2 fruit fly cellular contexts compared by ENCODE assay signal in the genomic region with DNA sequence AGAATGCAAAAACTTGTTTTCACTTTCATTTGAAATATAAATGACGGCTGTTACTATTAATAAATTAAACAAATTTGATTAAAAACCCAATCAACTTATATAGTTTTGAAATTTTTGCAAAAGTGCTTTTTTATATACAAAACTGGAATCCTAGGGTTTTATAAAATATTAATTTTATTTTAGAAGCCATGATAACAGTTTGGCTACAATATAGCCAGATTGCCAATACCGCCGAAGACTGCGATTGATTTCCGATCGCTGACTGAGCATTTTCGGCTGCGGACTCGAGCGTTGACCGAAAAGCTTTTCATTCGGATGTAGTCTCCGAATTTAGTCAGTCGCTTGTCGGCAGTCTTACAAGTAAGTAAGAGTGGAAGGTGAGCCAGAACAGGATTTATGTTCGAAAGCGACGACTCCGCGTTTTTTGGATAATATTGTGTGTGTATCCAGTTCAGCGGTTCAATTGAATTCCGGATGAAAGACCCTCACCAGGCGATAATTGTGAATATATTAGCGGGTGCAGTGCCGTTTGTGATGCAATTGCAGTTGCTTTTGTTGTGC.
TF ChIP-seq lines count a peak whose summit lies in the region.

A gene (plus strand): TSS at position 306 of the 561 bp plus-strand sequence.

TF ChIP-seq in whole organism, embryonic, 481 proteins besides CTCF, POLR2A, EP300 and RAD21 (continued from another document and continues in another):
- TF ChIP-seq repo (GFP tag; optimal IDR thresholded peaks at IDR 0.05; lab: Kevin White, UChicago) (no peak), kni (GFP tag; optimal IDR thresholded peaks at IDR 0.05; lab: Kevin White, UChicago) (peak; percentile 36), CG14710 (tag; optimal IDR thresholded peaks at IDR 0.05; lab: Kevin White, UChicago) (peak; percentile 10), Rfx (GFP tag; IDR thresholded peaks at IDR 0.05; lab: Robert Waterston, UW) (peak; percentile 33; the same call in 1 of the 2 replicates), CG31365 (tag; optimal IDR thresholded peaks at IDR 0.05; lab: Kevin White, UChicago) (peak; percentile 10), dimm (GFP tag; IDR thresholded peaks at IDR 0.05; lab: Robert Waterston, UW) (no peak), CG12769 (tag; optimal IDR thresholded peaks at IDR 0.05; lab: Kevin White, UChicago) (peak; percentile 50), Hmr (GFP tag; optimal IDR thresholded peaks at IDR 0.05; lab: Kevin White, UChicago) (no peak), Taf1 (GFP tag; IDR thresholded peaks at IDR 0.05; lab: Robert Waterston, UW) (no peak), Adf1 (GFP tag; IDR thresholded peaks at IDR 0.05; lab: Robert Waterston, UW) (peak; percentile 29; the same call in 1 of the 2 replicates), pb (GFP tag; optimal IDR thresholded peaks at IDR 0.05; lab: Kevin White, UChicago) (no peak), sr (GFP tag; IDR thresholded peaks at IDR 0.05; lab: Robert Waterston, UW) (no peak), CkIIα-i1 (GFP tag; IDR thresholded peaks at IDR 0.05; lab: Robert Waterston, UW) (no peak), so (GFP tag; IDR thresholded peaks at IDR 0.05; lab: Robert Waterston, UW) (0 out of 3 replicates have a peak, but pooled peaks have one; percentile 51), CG10565 (GFP tag; optimal IDR thresholded peaks at IDR 0.05; lab: Kevin White, UChicago) (no peak), ewg (GFP tag; optimal IDR thresholded peaks at IDR 0.05; lab: Kevin White, UChicago) (peak; percentile 13), Jarid2 (GFP tag; optimal IDR thresholded peaks at IDR 0.05; lab: Kevin White, UChicago) (peak; percentile 83), nom (GFP tag; optimal IDR thresholded peaks at IDR 0.05; lab: Kevin White, UChicago) (peak; percentile 15), ftz-f1 (GFP tag; optimal IDR thresholded peaks at IDR 0.05; lab: Kevin White, UChicago) (peak; percentile 53), CG3281 (GFP tag; optimal IDR thresholded peaks at IDR 0.05; lab: Kevin White, UChicago) (peak; percentile 0), ap (GFP tag; IDR thresholded peaks at IDR 0.05; lab: Robert Waterston, UW) (no peak), luna (GFP tag; optimal IDR thresholded peaks at IDR 0.05; lab: Kevin White, UChicago) (no peak), CG4820 (GFP tag; optimal IDR thresholded peaks at IDR 0.05; lab: Kevin White, UChicago) (no peak), cwo (GFP tag; optimal IDR thresholded peaks at IDR 0.05; lab: Kevin White, UChicago) (peak; percentile 57), HLH54F (GFP tag; optimal IDR thresholded peaks at IDR 0.05; lab: Kevin White, UChicago) (no peak), CG17802 (tag; optimal IDR thresholded peaks at IDR 0.05; lab: Kevin White, UChicago) (no peak), CG12391 (tag; optimal IDR thresholded peaks at IDR 0.05; lab: Kevin White, UChicago) (no peak), CG32767 (GFP tag; IDR thresholded peaks at IDR 0.05; lab: Robert Waterston, UW) (peak; percentile 69), Ptx1 (GFP tag; IDR thresholded peaks at IDR 0.05; lab: Robert Waterston, UW) (no peak), BtbVII (GFP tag; optimal IDR thresholded peaks at IDR 0.05; lab: Kevin White, UChicago) (no peak), CG14667 (GFP tag; IDR thresholded peaks at IDR 0.05; lab: Robert Waterston, UW) (no peak), schlank (tag; optimal IDR thresholded peaks at IDR 0.05; lab: Kevin White, UChicago) (no peak), CG6689 (GFP tag; IDR thresholded peaks at IDR 0.05; lab: Robert Waterston, UW) (no peak), CG33557 (GFP tag; optimal IDR thresholded peaks at IDR 0.05; lab: Kevin White, UChicago) (no peak), ci (GFP tag; IDR thresholded peaks at IDR 0.05; lab: Robert Waterston, UW) (peak; percentile 74; the same call in 2 of the 3 replicates), Dek (tag; optimal IDR thresholded peaks at IDR 0.05; lab: Kevin White, UChicago) (peak; percentile 11), HLH3B (GFP tag; IDR thresholded peaks at IDR 0.05; lab: Robert Waterston, UW) (peak; percentile 30; the same call in 1 of the 2 replicates), CG6175 (GFP tag; IDR thresholded peaks at IDR 0.05; lab: Robert Waterston, UW) (0 out of 3 replicates have a peak, but pooled peaks have one; percentile 11), wek (GFP tag; optimal IDR thresholded peaks at IDR 0.05; lab: Kevin White, UChicago) (peak; percentile 8), gem (tag; optimal IDR thresholded peaks at IDR 0.05; lab: Kevin White, UChicago) (no peak), oc (tag; optimal IDR thresholded peaks at IDR 0.05; lab: Kevin White, UChicago) (peak; percentile 27), corto (GFP tag; optimal IDR thresholded peaks at IDR 0.05; lab: Kevin White, UChicago) (peak; percentile 4), crol (GFP tag; IDR thresholded peaks at IDR 0.05; lab: Robert Waterston, UW) (no peak), amos (GFP tag; IDR thresholded peaks at IDR 0.05; lab: Robert Waterston, UW; ENCODE audit: partially characterized antibody) (peak; percentile 41; the same call in 1 of the 2 replicates), mirr (GFP tag; optimal IDR thresholded peaks at IDR 0.05; lab: Kevin White, UChicago) (peak; percentile 9), inv (GFP tag; IDR thresholded peaks at IDR 0.05; lab: Robert Waterston, UW; ENCODE audit: partially characterized antibody) (no peak), CG14014 (GFP tag; IDR thresholded peaks at IDR 0.05; lab: Robert Waterston, UW) (0 out of 2 replicates have a peak, but pooled peaks have one; percentile 23), stwl (tag; optimal IDR thresholded peaks at IDR 0.05; lab: Kevin White, UChicago) (no peak), fru (optimal IDR thresholded peaks at IDR 0.05; lab: Kevin White, UChicago) (no peak), Sry-β (GFP tag; optimal IDR thresholded peaks at IDR 0.05; lab: Kevin White, UChicago) (peak; percentile 93), CG17361 (GFP tag; IDR thresholded peaks at IDR 0.05; lab: Robert Waterston, UW) (peak; percentile 26; the same call in 1 of the 3 replicates), row (GFP tag; IDR thresholded peaks at IDR 0.05; lab: Robert Waterston, UW) (peak; percentile 72), BEAF-32 (GFP tag; optimal IDR thresholded peaks at IDR 0.05; lab: Kevin White, UChicago) (no peak), mld (GFP tag; IDR thresholded peaks at IDR 0.05; lab: Robert Waterston, UW; ENCODE audit: partially characterized antibody) (0 out of 3 replicates have a peak, but pooled peaks have one; percentile 48), CG4730 (GFP tag; IDR thresholded peaks at IDR 0.05; lab: Robert Waterston, UW) (no peak), bigmax (GFP tag; optimal IDR thresholded peaks at IDR 0.05; lab: Kevin White, UChicago) (no peak), CG10654 (GFP tag; optimal IDR thresholded peaks at IDR 0.05; lab: Kevin White, UChicago) (no peak), abd-A (tag; optimal IDR thresholded peaks at IDR 0.05; lab: Kevin White, UChicago) (peak; percentile 18), Mes4 (GFP tag; optimal IDR thresholded peaks at IDR 0.05; lab: Kevin White, UChicago) (no peak), dpn (GFP tag; optimal IDR thresholded peaks at IDR 0.05; lab: Kevin White, UChicago) (peak in 1 of 2 experiments; percentile 0), CG17359 (tag; optimal IDR thresholded peaks at IDR 0.05; lab: Kevin White, UChicago) (no peak), Fer3 (tag; optimal IDR thresholded peaks at IDR 0.05; lab: Kevin White, UChicago) (no peak)

TF ChIP-seq in whole organism, prepupa, 60 proteins besides CTCF, POLR2A, EP300 and RAD21 (continued from another document):
- TF ChIP-seq CG6163 (GFP tag; IDR thresholded peaks at IDR 0.05; lab: Robert Waterston, UW) (peak; percentile 50; the same call in 2 of the 3 replicates), OdsH (GFP tag; optimal IDR thresholded peaks at IDR 0.05; lab: Kevin White, UChicago) (no peak), Lpt (GFP tag; optimal IDR thresholded peaks at IDR 0.05; lab: Kevin White, UChicago) (no peak), CG6854 (GFP tag; optimal IDR thresholded peaks at IDR 0.05; lab: Kevin White, UChicago) (peak; percentile 76), achi (GFP tag; optimal IDR thresholded peaks at IDR 0.05; lab: Kevin White, UChicago) (no peak), Hr4 (GFP tag; optimal IDR thresholded peaks at IDR 0.05; lab: Kevin White, UChicago) (peak; percentile 14), Gug (GFP tag; IDR thresholded peaks at IDR 0.05; lab: Robert Waterston, UW) (no peak), vri (GFP tag; optimal IDR thresholded peaks at IDR 0.05; lab: Kevin White, UChicago) (peak; percentile 82), dsx (GFP tag; optimal IDR thresholded peaks at IDR 0.05; lab: Kevin White, UChicago; ENCODE audit: poor library complexity, severe bottlenecking) (peak; percentile 11), CG6276 (GFP tag; optimal IDR thresholded peaks at IDR 0.05; lab: Kevin White, UChicago) (no peak), CG16779 (tag; optimal IDR thresholded peaks at IDR 0.05; lab: Kevin White, UChicago) (no peak), CG32006 (GFP tag; optimal IDR thresholded peaks at IDR 0.05; lab: Kevin White, UChicago) (no peak), CG10669 (GFP tag; optimal IDR thresholded peaks at IDR 0.05; lab: Kevin White, UChicago) (no peak), CG11902 (GFP tag; optimal IDR thresholded peaks at IDR 0.05; lab: Kevin White, UChicago) (no peak), salr (GFP tag; optimal IDR thresholded peaks at IDR 0.05; lab: Kevin White, UChicago) (no peak), net (GFP tag; optimal IDR thresholded peaks at IDR 0.05; lab: Kevin White, UChicago) (no peak), Eip78C (GFP tag; lab: Kevin White, UChicago) (peak; percentile 41), CG15336 (GFP tag; IDR thresholded peaks at IDR 0.05; lab: Robert Waterston, UW) (peak; percentile 37; the same call in 1 of the 2 replicates), fd85E (GFP tag; optimal IDR thresholded peaks at IDR 0.05; lab: Kevin White, UChicago) (no peak), CG8319 (GFP tag; optimal IDR thresholded peaks at IDR 0.05; lab: Kevin White, UChicago) (no peak), CG3032 (tag; optimal IDR thresholded peaks at IDR 0.05; lab: Kevin White, UChicago) (no peak), CG4318 (GFP tag; optimal IDR thresholded peaks at IDR 0.05; lab: Kevin White, UChicago) (no peak), Blimp-1 (GFP tag; optimal IDR thresholded peaks at IDR 0.05; lab: Kevin White, UChicago) (peak; percentile 92), pdm3 (GFP tag; optimal IDR thresholded peaks at IDR 0.05; lab: Kevin White, UChicago) (no peak), Eip93F (GFP tag; optimal IDR thresholded peaks at IDR 0.05; lab: Kevin White, UChicago) (peak; percentile 55), dac (GFP tag; optimal IDR thresholded peaks at IDR 0.05; lab: Kevin White, UChicago) (no peak), Hr39 (GFP tag; optimal IDR thresholded peaks at IDR 0.05; lab: Kevin White, UChicago) (no peak), CG7368 (GFP tag; optimal IDR thresholded peaks at IDR 0.05; lab: Kevin White, UChicago) (no peak), Hr38 (GFP tag; optimal IDR thresholded peaks at IDR 0.05; lab: Kevin White, UChicago) (no peak), CG6808 (GFP tag; optimal IDR thresholded peaks at IDR 0.05; lab: Kevin White, UChicago) (no peak), spab (GFP tag; optimal IDR thresholded peaks at IDR 0.05; lab: Kevin White, UChicago) (no peak), ss (GFP tag; optimal IDR thresholded peaks at IDR 0.05; lab: Kevin White, UChicago) (no peak), Ets21C (GFP tag; optimal IDR thresholded peaks at IDR 0.05; lab: Kevin White, UChicago) (no peak), CG9139 (GFP tag; optimal IDR thresholded peaks at IDR 0.05; lab: Kevin White, UChicago) (no peak), eg (GFP tag; IDR thresholded peaks at IDR 0.05; lab: Robert Waterston, UW) (no peak), fd59A (GFP tag; optimal IDR thresholded peaks at IDR 0.05; lab: Kevin White, UChicago) (no peak), CG3919 (GFP tag; optimal IDR thresholded peaks at IDR 0.05; lab: Kevin White, UChicago) (peak; percentile 19), topi (GFP tag; optimal IDR thresholded peaks at IDR 0.05; lab: Kevin White, UChicago) (peak; percentile 30), CG8119 (GFP tag; IDR thresholded peaks at IDR 0.05; lab: Robert Waterston, UW) (no peak), cyc (GFP tag; optimal IDR thresholded peaks at IDR 0.05; lab: Kevin White, UChicago) (no peak)
